Fruit fly (Drosophila melanogaster) Kc167 (cell line): ENCODE results near the gene Sfp24Ba.

Source experiments
- Myc ChIP-seq: fragments of >200 bp; optimal IDR thresholded peaks from 2 replicates; lab custom pipeline; 2017; ENCODE audit warnings: missing external identifiers
- Sin3A ChIP-seq: fragments of >200 bp; optimal IDR thresholded peaks from 2 replicates; lab custom pipeline; 2018; ENCODE audit warnings: missing external identifiers
- h ChIP-seq: fragments of >200 bp; optimal IDR thresholded peaks from 3 replicates; lab custom pipeline; 2018; ENCODE audit warnings: missing external identifiers
- insv ChIP-seq: fragments of >200 bp; optimal IDR thresholded peaks from 3 replicates; lab custom pipeline; 2018; ENCODE audit warnings: missing external identifiers
- psq ChIP-seq: fragments of >200 bp; optimal IDR thresholded peaks from 2 replicates; lab custom pipeline; 2017; ENCODE audit warnings: missing external identifiers
- ttk ChIP-seq: sonication (Bioruptor generic); optimal IDR thresholded peaks from 2 replicates; lab custom pipeline; 2017; ENCODE audit warnings: missing external identifiers

Gene Sfp24Ba

DNA sequence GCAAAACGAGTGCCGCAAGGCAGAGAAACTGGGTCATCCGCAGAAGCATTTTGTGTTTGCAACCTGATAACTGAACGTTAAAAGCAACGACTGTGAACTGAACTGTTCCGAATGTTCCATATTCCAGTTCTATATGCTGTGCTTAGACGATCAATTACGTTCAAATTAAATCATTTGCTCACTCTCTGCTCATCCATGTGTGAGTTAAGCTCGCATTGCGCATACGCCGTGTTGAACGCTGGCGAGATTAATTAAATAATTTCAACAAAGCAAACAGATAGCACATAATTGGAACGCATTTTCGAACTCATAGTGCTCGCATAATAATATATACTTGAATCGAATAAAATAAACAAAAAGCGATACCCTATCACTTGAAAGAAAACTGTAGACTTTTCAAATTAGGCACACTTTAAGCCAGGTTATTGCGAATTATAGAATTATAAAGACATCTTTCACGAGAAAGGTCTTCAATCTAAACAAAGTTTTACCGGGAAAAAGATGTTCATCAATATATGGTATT is 30.7 kb upstream of the Sfp24Ba start, which contains the start of the genes CG10031 and CG42464:
CG10031 (minus strand) TSS at position 101 of the 523 bp plus-strand sequence.
CG42464 (plus strand) TSS at position 473 of the 523 bp plus-strand sequence.
- TF ChIP-seq insv: no peak
- no peak for TF ChIP-seq Myc (lab: Kevin White, UChicago)
- TF ChIP-seq h (lab: Kevin White, UChicago): no peak
- TF ChIP-seq Sin3A (lab: Kevin White, UChicago): no peak
- TF ChIP-seq ttk: no peak
- TF ChIP-seq psq (lab: Kevin White, UChicago): no peak

DNA sequence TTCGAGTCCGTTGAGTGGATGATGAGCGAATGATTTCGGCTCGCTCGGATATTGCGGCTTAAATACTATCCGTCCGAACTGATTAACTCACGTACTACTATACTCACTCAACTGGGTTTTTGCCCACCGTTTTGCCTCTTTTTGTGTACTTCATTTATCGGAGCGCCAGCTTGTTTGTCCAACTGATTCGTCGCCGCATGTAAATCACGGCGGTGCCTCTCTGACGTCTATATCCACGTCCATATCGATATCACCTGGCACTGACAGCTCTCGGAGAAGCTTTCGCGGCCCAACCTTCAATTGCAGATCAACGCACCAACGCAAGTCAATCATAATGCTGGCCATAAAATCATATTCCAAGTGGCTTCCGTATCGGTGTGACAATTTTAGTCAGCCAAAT is 29.4 kb upstream of the Sfp24Ba start, which contains the start of gene CG3604:
CG3604 (minus strand) TSS at position 101 of the 400 bp plus-strand sequence.
- no peak for TF ChIP-seq Sin3A (lab: Kevin White, UChicago)
- TF ChIP-seq psq (lab: Kevin White, UChicago): no peak
- TF ChIP-seq insv: no peak
- TF ChIP-seq ttk: no peak
- TF ChIP-seq h (lab: Kevin White, UChicago): no peak
- no peak for TF ChIP-seq Myc (lab: Kevin White, UChicago)

DNA sequence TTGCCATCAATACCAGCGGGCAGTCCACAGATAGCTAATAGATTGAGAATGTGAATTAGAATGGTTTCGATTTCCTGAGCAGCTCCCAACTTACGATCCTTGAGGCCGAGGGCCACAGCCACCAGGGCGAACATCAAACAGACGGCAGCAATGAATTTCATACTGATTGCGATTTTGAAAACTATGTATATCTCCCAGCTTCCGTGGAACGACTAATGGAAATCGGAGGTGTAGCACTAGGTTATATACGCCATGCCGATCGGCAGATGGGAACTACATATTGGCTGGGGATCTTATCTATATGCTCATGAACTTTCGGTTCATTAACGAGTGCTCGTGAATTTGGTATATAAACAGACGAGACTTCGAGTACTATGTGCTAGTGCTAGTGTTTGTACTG is 28.1 kb upstream of the Sfp24Ba start, which contains the start of gene IM33:
IM33 (minus strand) TSS at position 221 of the 400 bp plus-strand sequence.
- no peak for TF ChIP-seq h (lab: Kevin White, UChicago)
- TF ChIP-seq insv: no peak
- TF ChIP-seq ttk: no peak
- no peak for TF ChIP-seq Myc (lab: Kevin White, UChicago)
- TF ChIP-seq psq (lab: Kevin White, UChicago): no peak
- TF ChIP-seq Sin3A (lab: Kevin White, UChicago): no peak

DNA sequence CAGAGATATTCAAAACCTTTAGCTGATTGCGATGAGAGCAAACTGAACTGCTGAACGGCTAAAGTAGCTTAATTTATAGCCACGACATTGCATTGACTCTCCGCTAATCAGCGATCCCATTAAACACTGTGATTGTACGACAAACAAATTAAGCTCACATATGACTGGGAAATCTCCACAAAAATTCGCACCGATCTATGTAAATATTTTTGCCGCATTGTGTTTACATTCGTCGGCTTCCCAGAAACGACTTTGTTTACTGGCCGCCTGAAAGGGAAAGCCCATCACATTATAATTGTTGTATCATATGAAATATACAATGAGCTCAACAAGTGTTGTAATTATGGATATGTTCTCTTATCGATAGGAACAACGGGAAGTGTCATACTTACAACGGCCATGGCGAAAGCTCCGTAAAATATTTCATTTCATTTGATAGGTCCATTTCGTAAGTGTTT is 27.0 kb upstream of the Sfp24Ba start, which contains the start of gene CG16713:
CG16713 (minus strand) TSS at position 51 of the 458 bp plus-strand sequence.
- TF ChIP-seq h (lab: Kevin White, UChicago): no peak
- TF ChIP-seq insv: no peak
- TF ChIP-seq ttk: no peak
- TF ChIP-seq Myc (lab: Kevin White, UChicago): no peak
- TF ChIP-seq psq (lab: Kevin White, UChicago): no peak
- TF ChIP-seq Sin3A (lab: Kevin White, UChicago): no peak

DNA sequence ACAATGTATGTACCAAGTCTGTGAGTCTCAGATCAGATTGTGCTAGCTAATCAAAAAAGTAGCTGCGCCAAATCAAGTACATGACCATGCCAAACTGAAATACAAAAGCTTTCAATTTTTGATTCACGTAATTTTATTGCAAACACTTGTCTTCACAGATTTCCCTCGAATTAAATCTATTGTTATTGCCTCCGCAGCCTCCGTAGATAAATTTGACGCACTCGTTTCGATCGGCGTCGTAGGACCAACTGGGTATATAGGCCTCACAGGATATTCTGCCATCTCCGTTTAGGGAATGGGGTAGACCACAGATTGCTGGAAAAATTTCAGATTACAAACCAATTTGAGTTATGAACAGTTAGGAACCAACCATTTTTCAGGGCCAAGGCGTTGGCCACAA is 26.6 kb upstream of the Sfp24Ba start, which contains the start of gene CG43165:
CG43165 (minus strand) TSS at position 101 of the 400 bp plus-strand sequence.
- no peak for TF ChIP-seq psq (lab: Kevin White, UChicago)
- TF ChIP-seq h (lab: Kevin White, UChicago): no peak
- TF ChIP-seq Sin3A (lab: Kevin White, UChicago): no peak
- no peak for TF ChIP-seq ttk
- no peak for TF ChIP-seq Myc (lab: Kevin White, UChicago)
- TF ChIP-seq insv: no peak

DNA sequence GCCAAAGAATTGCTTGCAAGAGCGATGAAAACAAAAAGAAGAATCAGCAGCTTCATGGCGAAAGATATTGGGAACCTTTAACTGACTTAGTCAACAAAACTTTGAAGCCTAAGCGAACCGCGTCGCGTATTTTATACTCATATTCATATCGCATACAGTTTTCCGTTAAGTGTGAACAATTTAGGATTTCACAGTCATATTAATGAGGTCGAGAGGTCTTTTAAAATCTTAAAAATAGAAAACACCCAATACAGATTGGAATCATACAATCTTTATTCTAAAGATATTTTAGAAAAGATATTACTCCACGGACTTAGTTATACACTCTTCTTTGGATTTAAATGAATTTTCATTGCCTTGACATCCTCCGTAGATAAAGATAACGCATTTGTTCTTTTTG is 25.5 kb upstream of the Sfp24Ba start, which contains the start of gene Acp24A4:
Acp24A4 (minus strand) TSS at position 101 of the 400 bp plus-strand sequence.
- TF ChIP-seq psq (lab: Kevin White, UChicago) (no peak), ttk (no peak), insv (no peak), h (lab: Kevin White, UChicago) (no peak), Sin3A (lab: Kevin White, UChicago) (no peak), Myc (lab: Kevin White, UChicago) (no peak)

DNA sequence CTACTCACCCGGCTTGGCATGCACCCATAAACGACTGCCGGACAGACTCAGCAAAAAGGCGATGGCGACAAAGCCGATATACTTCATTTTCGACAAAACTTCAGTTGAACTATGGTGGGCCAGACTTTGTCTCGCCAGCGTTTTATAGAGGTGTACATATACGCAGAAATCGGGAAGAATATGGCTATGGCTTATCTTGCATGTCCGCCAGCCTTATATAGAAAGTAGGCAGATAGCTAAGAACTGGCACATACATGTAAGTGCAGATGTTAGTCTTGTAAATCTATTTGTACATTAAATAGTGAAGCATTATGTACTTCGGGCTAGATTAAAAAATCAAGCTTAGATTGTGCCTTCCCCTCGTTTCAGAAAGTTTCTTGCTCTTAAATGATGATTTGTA is 24.7 kb upstream of the Sfp24Ba start, which contains the start of gene CG3513:
CG3513 (minus strand) TSS at position 101 of the 400 bp plus-strand sequence.
- TF ChIP-seq h (lab: Kevin White, UChicago) (no peak), ttk (no peak), psq (lab: Kevin White, UChicago) (no peak), insv (no peak), Myc (lab: Kevin White, UChicago) (no peak), Sin3A (lab: Kevin White, UChicago) (no peak)

DNA sequence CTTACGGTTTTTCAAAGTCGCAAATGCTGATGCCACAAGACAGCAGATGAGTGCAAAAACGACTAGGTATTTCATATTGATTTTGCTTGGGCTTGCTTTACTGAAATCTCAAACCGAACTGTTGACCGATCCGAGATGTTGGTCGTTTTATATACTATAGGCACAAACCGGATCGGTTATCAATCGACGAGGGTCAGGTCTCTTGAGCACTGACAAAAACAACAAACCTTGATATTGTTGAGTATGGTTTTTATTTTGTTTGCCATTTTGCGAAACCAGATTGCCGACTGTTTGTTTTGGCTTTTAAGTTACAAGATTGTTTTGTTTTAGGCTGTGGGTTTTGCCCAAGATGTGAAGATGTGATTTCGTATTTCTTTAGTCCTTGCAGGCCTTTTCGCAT is 24.1 kb upstream of the Sfp24Ba start, which contains the start of gene CG16704:
CG16704 (minus strand) TSS at position 122 of the 400 bp plus-strand sequence.
- TF ChIP-seq psq (lab: Kevin White, UChicago): no peak
- TF ChIP-seq insv: no peak
- TF ChIP-seq h (lab: Kevin White, UChicago): no peak
- no peak for TF ChIP-seq ttk
- no peak for TF ChIP-seq Sin3A (lab: Kevin White, UChicago)
- TF ChIP-seq Myc (lab: Kevin White, UChicago): no peak

DNA sequence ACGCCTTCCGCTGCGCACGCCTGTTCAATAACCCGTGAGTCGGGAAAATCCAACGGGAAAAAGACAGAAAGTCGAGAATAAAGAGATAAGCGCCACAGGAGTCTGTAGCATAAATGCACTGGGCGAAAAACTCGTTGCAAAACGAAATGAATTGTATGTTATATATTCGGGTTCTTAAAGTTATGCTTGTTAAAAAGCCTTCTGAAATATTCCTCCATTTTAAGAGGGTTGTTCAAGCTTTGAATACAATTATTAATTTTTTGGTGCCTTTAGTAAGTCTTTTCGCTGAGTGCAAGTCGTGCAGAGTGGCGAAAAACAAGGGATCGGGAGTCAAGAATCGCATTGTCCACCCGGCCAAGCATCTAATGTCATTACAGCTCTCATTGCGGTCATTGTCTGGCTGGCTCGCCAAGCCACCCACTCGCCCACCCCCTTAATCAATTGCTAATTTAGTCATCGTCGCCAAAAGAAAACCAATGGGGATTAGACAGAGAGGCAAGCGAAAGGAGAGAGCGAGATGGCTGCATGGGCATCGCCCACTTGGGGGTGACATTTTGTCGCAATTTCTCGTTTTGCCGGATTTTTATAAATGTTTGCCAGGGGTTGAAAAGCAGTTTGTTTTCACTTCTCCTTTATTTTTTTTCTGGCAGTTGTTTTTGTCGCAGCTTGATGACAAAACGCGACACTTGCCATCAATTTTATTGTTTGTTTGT is 16.9 kb upstream of the Sfp24Ba start:
- TF ChIP-seq Myc (lab: Kevin White, UChicago) (no peak), Sin3A (lab: Kevin White, UChicago) (no peak), psq (lab: Kevin White, UChicago) (no peak), h (lab: Kevin White, UChicago) (no peak), insv (no peak)

DNA sequence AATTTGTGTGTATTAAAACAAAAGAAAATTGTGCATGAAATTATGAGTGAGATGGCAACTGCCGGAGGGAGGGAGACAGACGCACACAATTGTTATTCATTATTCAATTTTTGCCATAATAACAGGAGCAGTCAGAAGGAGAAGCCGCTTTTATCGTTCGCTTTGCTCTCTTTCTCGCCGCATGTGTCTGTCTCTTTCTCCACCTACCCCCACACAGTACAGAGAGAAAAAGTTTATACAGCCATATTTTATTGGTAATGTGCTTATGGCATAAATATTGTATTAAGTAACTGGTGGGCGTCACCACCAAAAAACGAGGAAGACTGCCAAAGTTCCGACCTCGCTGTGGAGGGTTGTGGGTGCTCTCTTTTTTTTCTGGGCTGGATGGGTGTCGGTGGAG is 14.1 kb upstream of the Sfp24Ba start:
- TF ChIP-seq Sin3A (lab: Kevin White, UChicago) (no peak), psq (lab: Kevin White, UChicago) (no peak), h (lab: Kevin White, UChicago) (no peak)

DNA sequence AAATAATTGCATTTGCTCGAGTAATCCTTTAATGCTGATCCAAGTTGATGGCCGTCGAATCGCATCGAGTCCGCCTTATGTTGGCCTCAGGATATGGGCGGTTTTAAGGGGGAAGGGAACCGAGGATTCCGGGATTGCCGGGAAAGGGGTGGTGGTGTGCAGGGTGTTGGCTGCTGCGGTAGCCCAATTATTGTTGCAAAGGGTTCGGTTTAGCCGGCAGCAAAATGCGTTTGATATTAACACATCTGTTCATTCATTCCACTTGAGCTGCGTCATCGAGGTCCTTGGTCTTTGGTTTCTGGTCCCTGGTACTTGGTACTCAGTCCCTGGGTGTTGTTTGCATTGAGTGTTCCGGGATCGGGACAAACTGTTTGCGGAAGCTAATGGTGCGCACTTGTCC is 13.0 kb upstream of the Sfp24Ba start:
- TF ChIP-seq Myc (lab: Kevin White, UChicago) (no peak), h (lab: Kevin White, UChicago) (no peak), psq (lab: Kevin White, UChicago) (no peak), ttk (no peak), Sin3A (lab: Kevin White, UChicago) (no peak), insv (no peak)

DNA sequence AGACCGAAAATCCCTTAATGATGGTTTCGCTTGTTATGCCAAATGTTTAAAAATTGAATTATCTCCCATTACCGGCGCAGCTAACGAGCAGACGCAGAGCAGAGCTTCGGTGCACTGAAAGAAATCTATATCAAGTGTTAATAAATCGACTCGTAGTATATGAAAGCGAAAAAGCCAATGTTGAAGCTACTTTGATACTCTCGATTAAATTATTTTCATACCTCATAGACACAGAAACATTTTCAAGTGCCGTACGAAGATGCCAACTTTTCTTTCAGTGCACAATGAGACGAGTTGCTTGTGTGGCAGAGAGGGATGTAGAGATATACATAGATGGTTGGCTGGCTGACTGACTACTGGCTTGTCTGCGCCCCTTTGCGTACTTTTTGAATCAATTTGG is 7.4 kb upstream of the Sfp24Ba start:
- TF ChIP-seq Myc (lab: Kevin White, UChicago) (no peak), psq (lab: Kevin White, UChicago) (no peak), insv (no peak), Sin3A (lab: Kevin White, UChicago) (no peak), h (lab: Kevin White, UChicago) (no peak), ttk (no peak)
